Fruit fly (Drosophila melanogaster) whole organism, embryonic: ENCODE data around the gene CG5715.

Experiments used
- B-H2 ChIP-seq: fragments of 200-800 bp; sonication (Bioruptor generic); optimal IDR thresholded peaks from 2 replicates; lab custom pipeline; 2018; ENCODE audit warnings: missing biosample characterization, mild to moderate bottlenecking, missing genetic modification characterization
- Bdp1 ChIP-seq: fragments of 200-800 bp; sonication (Bioruptor generic); optimal IDR thresholded peaks from 3 replicates; lab custom pipeline; 2016; ENCODE audit warnings: missing biosample characterization, missing genetic modification characterization
- CG11695 ChIP-seq: fragments of 200-800 bp; sonication (Bioruptor generic); IDR thresholded peaks from 3 replicates; pipeline ENCODE4 v1.3.6; 2022; ENCODE audit warnings: missing biosample characterization, missing genetic modification characterization
- CG11696 ChIP-seq: fragments of 200-800 bp; sonication (Bioruptor generic); IDR thresholded peaks from 2 replicates; pipeline ENCODE4 v1.3.6; 2022; ENCODE audit warnings: missing biosample characterization, missing genetic modification characterization
- CG12219 ChIP-seq: fragments of 200-800 bp; sonication (Bioruptor generic); optimal IDR thresholded peaks from 3 replicates; lab custom pipeline; 2018; ENCODE audit warnings: missing biosample characterization, mild to moderate bottlenecking, missing genetic modification characterization
- CG13296 ChIP-seq: fragments of 200-800 bp; sonication (Bioruptor generic); optimal IDR thresholded peaks from 3 replicates; lab custom pipeline; 2018; ENCODE audit warnings: missing biosample characterization, mild to moderate bottlenecking, missing genetic modification characterization
- CG15601 ChIP-seq: fragments of 200-800 bp; sonication (Bioruptor generic); optimal IDR thresholded peaks from 3 replicates; lab custom pipeline; 2019; ENCODE audit warnings: missing biosample characterization, mild to moderate bottlenecking, missing genetic modification characterization, moderate library complexity
- CG1602 ChIP-seq: fragments of 200-800 bp; sonication (Bioruptor generic); optimal IDR thresholded peaks from 3 replicates; lab custom pipeline; 2016; ENCODE audit warnings: missing biosample characterization, missing genetic modification characterization
- CG17186 ChIP-seq: fragments of 200-800 bp; sonication (Bioruptor generic); optimal IDR thresholded peaks from 3 replicates; lab custom pipeline; 2017; ENCODE audit warnings: missing biosample characterization, missing genetic modification reagents, missing genetic modification characterization
- CG1792 ChIP-seq: fragments of 200-800 bp; sonication (Bioruptor generic); optimal IDR thresholded peaks from 2 replicates; lab custom pipeline; 2016; ENCODE audit warnings: missing biosample characterization, missing genetic modification characterization
- CG2129 ChIP-seq: fragments of 200-800 bp; sonication (Bioruptor generic); IDR thresholded peaks from 2 replicates; pipeline ENCODE4 v1.3.6; 2022; ENCODE audit warnings: missing biosample characterization, missing genetic modification characterization; ENCODE audit not compliant: partially characterized antibody
- CG32767 ChIP-seq: fragments of 200-800 bp; sonication (Bioruptor generic); IDR thresholded peaks from 2 replicates; pipeline ENCODE4 v1.3.6; 2022; ENCODE audit warnings: missing biosample characterization, missing genetic modification characterization
- CG3847 ChIP-seq: fragments of 200-800 bp; sonication (Bioruptor generic); IDR thresholded peaks from 2 replicates; pipeline ENCODE4 v1.3.6; 2022; ENCODE audit warnings: missing biosample characterization, missing genetic modification characterization
- CG9609 ChIP-seq: fragments of 200-800 bp; sonication (Bioruptor generic); optimal IDR thresholded peaks from 3 replicates; lab custom pipeline; 2016; ENCODE audit warnings: missing biosample characterization, missing genetic modification characterization
- CG9932 ChIP-seq: fragments of 200-800 bp; sonication (Bioruptor generic); IDR thresholded peaks from 2 replicates; pipeline ENCODE4 v1.3.6; 2022; ENCODE audit warnings: missing biosample characterization, missing genetic modification characterization
- CTCF ChIP-seq: fragments of 200-800 bp; sonication (Bioruptor generic); optimal IDR thresholded peaks from 2 replicates; lab custom pipeline; 2017; ENCODE audit warnings: missing biosample characterization, mild to moderate bottlenecking, missing genetic modification characterization, moderate library complexity
- H15 ChIP-seq: fragments of 200-800 bp; sonication (Bioruptor generic); IDR thresholded peaks from 3 replicates; pipeline ENCODE4 v1.3.6; 2022; ENCODE audit warnings: missing biosample characterization, missing genetic modification characterization
- MBD-R2 ChIP-seq: fragments of 200-800 bp; sonication (Bioruptor generic); IDR thresholded peaks from 2 replicates; pipeline ENCODE4 v1.3.6; 2022; ENCODE audit warnings: missing biosample characterization, missing genetic modification characterization
- Nf-YA ChIP-seq: fragments of 200-800 bp; sonication (Bioruptor generic); IDR thresholded peaks from 2 replicates; pipeline ENCODE4 v1.3.6; 2022; ENCODE audit warnings: missing biosample characterization, missing genetic modification characterization
- Opbp ChIP-seq: fragments of 200-800 bp; sonication (Bioruptor generic); IDR thresholded peaks from 3 replicates; pipeline ENCODE4 v1.3.6; 2022; ENCODE audit warnings: missing biosample characterization, missing genetic modification characterization; ENCODE audit not compliant: partially characterized antibody
- Poxn ChIP-seq: fragments of 200-800 bp; sonication (Bioruptor generic); IDR thresholded peaks from 2 replicates; pipeline ENCODE4 v1.3.6; 2022; ENCODE audit warnings: missing biosample characterization, missing genetic modification characterization
- Sin3A ChIP-seq: fragments of >200 bp; optimal IDR thresholded peaks from 2 replicates; lab custom pipeline; 2018
- TFAM ChIP-seq: fragments of 200-800 bp; sonication (Bioruptor generic); optimal IDR thresholded peaks from 2 replicates; lab custom pipeline; 2017; ENCODE audit warnings: missing biosample characterization, missing genetic modification characterization, inconsistent platforms
- al ChIP-seq: fragments of 200-800 bp; sonication (Bioruptor generic); IDR thresholded peaks from 2 replicates; pipeline ENCODE4 v1.3.6; 2022; ENCODE audit warnings: missing biosample characterization, missing genetic modification characterization
- ap ChIP-seq: fragments of 200-800 bp; sonication (Bioruptor generic); IDR thresholded peaks from 2 replicates; pipeline ENCODE4 v1.3.6; 2022; ENCODE audit warnings: missing biosample characterization, missing genetic modification characterization
- ara ChIP-seq: fragments of 200-800 bp; sonication (Bioruptor generic); IDR thresholded peaks from 2 replicates; pipeline ENCODE4 v1.3.6; 2022; ENCODE audit warnings: missing biosample characterization, missing genetic modification characterization
- ato ChIP-seq: fragments of 200-800 bp; sonication (Bioruptor generic); IDR thresholded peaks from 2 replicates; pipeline ENCODE4 v1.3.6; 2022; ENCODE audit warnings: missing biosample characterization, missing genetic modification characterization; ENCODE audit not compliant: partially characterized antibody
- cas ChIP-seq: fragments of 200-800 bp; sonication (Bioruptor generic); IDR thresholded peaks from 2 replicates; pipeline ENCODE4 v1.3.6; 2022; ENCODE audit warnings: missing biosample characterization, missing genetic modification characterization
- corto ChIP-seq: fragments of 200-800 bp; sonication (Bioruptor generic); optimal IDR thresholded peaks from 2 replicates; lab custom pipeline; 2016; ENCODE audit warnings: missing biosample characterization, mild to moderate bottlenecking, missing genetic modification characterization, moderate library complexity
- da ChIP-seq: fragments of 200-800 bp; sonication (Bioruptor generic); optimal IDR thresholded peaks from 2 replicates; lab custom pipeline; 2016; ENCODE audit warnings: missing biosample characterization, missing genetic modification characterization
- ewg ChIP-seq: fragments of 200-800 bp; sonication (Bioruptor generic); optimal IDR thresholded peaks from 3 replicates; lab custom pipeline; 2017; ENCODE audit warnings: mild to moderate bottlenecking, missing biosample characterization, missing genetic modification reagents, missing genetic modification characterization
- eyg ChIP-seq: fragments of 200-800 bp; sonication (Bioruptor generic); optimal IDR thresholded peaks from 3 replicates; lab custom pipeline; 2016; ENCODE audit warnings: missing biosample characterization, missing genetic modification characterization
- fd64A ChIP-seq: fragments of 200-800 bp; sonication (Bioruptor generic); optimal IDR thresholded peaks from 3 replicates; lab custom pipeline; 2018; ENCODE audit warnings: missing biosample characterization, mild to moderate bottlenecking, missing genetic modification characterization
- fd96Cb ChIP-seq: fragments of 200-800 bp; sonication (Bioruptor generic); optimal IDR thresholded peaks from 2 replicates; lab custom pipeline; 2018; ENCODE audit warnings: missing biosample characterization, mild to moderate bottlenecking, missing genetic modification characterization, moderate library complexity
- ftz-f1 ChIP-seq: fragments of 200-800 bp; sonication (Bioruptor generic); optimal IDR thresholded peaks from 2 replicates; lab custom pipeline; 2016; ENCODE audit warnings: missing biosample characterization, missing genetic modification characterization
- gfzf ChIP-seq: fragments of 200-800 bp; sonication (Bioruptor generic); optimal IDR thresholded peaks from 2 replicates; lab custom pipeline; 2016; ENCODE audit warnings: missing biosample characterization, mild to moderate bottlenecking, missing genetic modification characterization, moderate library complexity
- gt ChIP-seq: fragments of 200-800 bp; sonication (Bioruptor generic); IDR thresholded peaks from 2 replicates; pipeline ENCODE4 v1.3.6; 2022; ENCODE audit warnings: missing biosample characterization, missing genetic modification characterization
- her ChIP-seq: fragments of 200-800 bp; sonication (Bioruptor generic); optimal IDR thresholded peaks from 2 replicates; lab custom pipeline; 2016; ENCODE audit warnings: missing biosample characterization, missing genetic modification characterization
- jumu ChIP-seq: fragments of 200-800 bp; sonication (Bioruptor generic); optimal IDR thresholded peaks from 3 replicates; lab custom pipeline; 2016; ENCODE audit warnings: missing biosample characterization, missing genetic modification characterization
- ken ChIP-seq: fragments of 200-800 bp; sonication (Bioruptor generic); IDR thresholded peaks from 3 replicates; pipeline ENCODE4 v1.3.6; 2022; ENCODE audit warnings: missing biosample characterization, missing genetic modification characterization
- nmo ChIP-seq: fragments of 200-800 bp; sonication (Bioruptor generic); optimal IDR thresholded peaks from 2 replicates; lab custom pipeline; 2018; ENCODE audit warnings: missing biosample characterization, mild to moderate bottlenecking, missing genetic modification characterization, moderate library complexity
- prd ChIP-seq, 3 experiments: fragments of >200 bp in 2 of 3; fragments of 200-800 bp in 1 of 3; sonication (Bioruptor generic) in 1 of 3; optimal IDR thresholded peaks in 2 of 3; IDR thresholded peaks in 1 of 3; 2 replicates in 2 of 3; 3 replicates in 1 of 3; pipeline versions ENCODE4 v1.3.6 to Lab custom; 2017 to 2022; ENCODE audit warnings: missing biosample characterization in 1 of 3, missing genetic modification characterization in 1 of 3
- scrt ChIP-seq: fragments of 200-800 bp; sonication (Bioruptor generic); optimal IDR thresholded peaks from 2 replicates; lab custom pipeline; 2018; ENCODE audit warnings: missing biosample characterization, mild to moderate bottlenecking, missing genetic modification characterization, moderate library complexity
- slp2 ChIP-seq: fragments of 200-800 bp; sonication (Bioruptor generic); optimal IDR thresholded peaks from 2 replicates; lab custom pipeline; 2016; ENCODE audit warnings: missing biosample characterization, missing genetic modification characterization
- so ChIP-seq: fragments of 200-800 bp; sonication (Bioruptor generic); IDR thresholded peaks from 3 replicates; pipeline ENCODE4 v1.3.6; 2022; ENCODE audit warnings: missing biosample characterization, missing genetic modification characterization
- sr ChIP-seq: fragments of 200-800 bp; sonication (Bioruptor generic); IDR thresholded peaks from 3 replicates; pipeline ENCODE4 v1.3.6; 2022; ENCODE audit warnings: missing biosample characterization, missing genetic modification characterization
- ssp ChIP-seq: fragments of 200-800 bp; sonication (Bioruptor generic); IDR thresholded peaks from 2 replicates; pipeline ENCODE4 v1.3.6; 2022; ENCODE audit warnings: missing biosample characterization, missing genetic modification characterization
- tap ChIP-seq: fragments of 200-800 bp; optimal IDR thresholded peaks from 3 replicates; lab custom pipeline; 2019; ENCODE audit warnings: missing biosample characterization, mild to moderate bottlenecking, missing genetic modification characterization, moderate library complexity
- tio ChIP-seq: fragments of 200-800 bp; sonication (Bioruptor generic); optimal IDR thresholded peaks from 2 replicates; lab custom pipeline; 2017; ENCODE audit warnings: missing biosample characterization, missing genetic modification characterization, inconsistent platforms
- trh ChIP-seq: fragments of 200-800 bp; sonication (Bioruptor generic); optimal IDR thresholded peaks from 2 replicates; lab custom pipeline; 2016; ENCODE audit warnings: missing biosample characterization, missing genetic modification characterization
- z ChIP-seq: fragments of 200-800 bp; sonication (Bioruptor generic); IDR thresholded peaks from 3 replicates; pipeline ENCODE4 v1.3.6; 2022; ENCODE audit warnings: missing biosample characterization, missing genetic modification characterization
- zen ChIP-seq: fragments of 200-800 bp; sonication (Bioruptor generic); optimal IDR thresholded peaks from 3 replicates; lab custom pipeline; 2018; ENCODE audit warnings: missing biosample characterization, mild to moderate bottlenecking, missing genetic modification characterization, moderate library complexity
- zfh2 ChIP-seq: fragments of 200-800 bp; sonication (Bioruptor generic); optimal IDR thresholded peaks from 2 replicates; lab custom pipeline; 2016; ENCODE audit warnings: missing biosample characterization, missing genetic modification characterization

Gene CG5715

DNA sequence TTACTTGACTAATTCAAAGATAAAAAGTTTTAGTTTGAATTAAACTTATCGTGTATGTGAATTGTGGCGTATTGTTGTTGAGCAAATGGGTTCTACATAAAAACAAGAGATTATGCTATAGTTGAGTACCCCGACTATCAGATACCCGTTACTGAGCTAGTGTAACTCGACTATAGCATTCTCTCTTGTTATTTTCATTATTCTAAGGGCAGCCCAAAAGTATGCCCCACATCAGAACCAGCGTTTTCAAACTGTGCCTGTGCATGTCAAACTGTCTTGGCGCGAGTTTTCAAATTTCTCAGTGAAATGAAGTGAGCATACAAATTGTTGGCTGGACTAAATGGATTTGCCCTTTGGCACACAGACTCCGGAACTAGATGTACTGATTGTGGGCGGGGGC, 14.9 kb downstream of the CG5715 start, which contains the start of gene shps (continued):
- TF ChIP-seq CG9932 (GFP tag; lab: Robert Waterston, UW) (no peak), so (no peak), ap (no peak), CG1602 (GFP tag; lab: Kevin White, UChicago) (no peak), cas (GFP tag; lab: Robert Waterston, UW) (no peak), CG3847 (GFP tag; lab: Robert Waterston, UW) (no peak), Poxn (GFP tag; lab: Robert Waterston, UW) (no peak), MBD-R2 (GFP tag; lab: Robert Waterston, UW) (no peak), ato (GFP tag; lab: Robert Waterston, UW) (peak; percentile 96), z (GFP tag; lab: Robert Waterston, UW) (0 out of 3 replicates have a peak, but pooled peaks have one; percentile 30), prd (optimal IDR thresholded peaks at IDR 0.05; lab: Kevin White, UChicago) (no peak), prd (GFP tag; IDR thresholded peaks at IDR 0.05; lab: Robert Waterston, UW) (no peak), scrt (GFP tag; lab: Kevin White, UChicago) (no peak), al (GFP tag; lab: Robert Waterston, UW) (no peak), zfh2 (GFP tag; lab: Kevin White, UChicago) (no peak), ken (GFP tag; lab: Robert Waterston, UW) (no peak), ewg (GFP tag; lab: Kevin White, UChicago) (no peak), CG12219 (no peak), CG1792 (GFP tag; lab: Kevin White, UChicago) (no peak), CG13296 (GFP tag; lab: Kevin White, UChicago) (no peak), CG9609 (GFP tag; lab: Kevin White, UChicago) (no peak), ftz-f1 (GFP tag; lab: Kevin White, UChicago) (no peak), da (GFP tag; lab: Kevin White, UChicago) (no peak), tio (GFP tag; lab: Kevin White, UChicago) (no peak), tap (tag; lab: Kevin White, UChicago) (no peak), Sin3A (lab: Kevin White, UChicago) (no peak), zen (tag; lab: Kevin White, UChicago) (no peak), CG15601 (tag; lab: Kevin White, UChicago) (no peak), CG2129 (GFP tag; lab: Robert Waterston, UW) (no peak), H15 (GFP tag; lab: Robert Waterston, UW) (no peak), CG11696 (GFP tag; lab: Robert Waterston, UW) (no peak), her (GFP tag; lab: Kevin White, UChicago) (no peak), fd64A (GFP tag; lab: Kevin White, UChicago) (no peak), eyg (GFP tag; lab: Kevin White, UChicago) (no peak), slp2 (no peak), ara (GFP tag; lab: Robert Waterston, UW) (no peak), gt (GFP tag; lab: Robert Waterston, UW) (no peak), trh (GFP tag; lab: Kevin White, UChicago) (no peak), Nf-YA (no peak), corto (GFP tag; lab: Kevin White, UChicago) (no peak), B-H2 (GFP tag; lab: Kevin White, UChicago) (no peak), Bdp1 (no peak), gfzf (GFP tag; lab: Kevin White, UChicago) (no peak), ssp (GFP tag; lab: Robert Waterston, UW) (no peak), sr (GFP tag; lab: Robert Waterston, UW) (no peak), fd96Cb (no peak), TFAM (GFP tag; lab: Kevin White, UChicago) (no peak), jumu (GFP tag; lab: Kevin White, UChicago) (no peak), CG11695 (GFP tag; lab: Robert Waterston, UW) (no peak), Opbp (peak; percentile 88), CG17186 (GFP tag; lab: Kevin White, UChicago) (no peak), CTCF (no peak), CG32767 (GFP tag; lab: Robert Waterston, UW) (no peak), nmo (no peak)
